Fruit fly (Drosophila melanogaster) whole organism, embryonic: ENCODE data around the gene Rab3-GAP.
A peak's percentile ranks its signal among the peaks of the same experiment; 100 is the strongest.

Source experiments
- CG1024 ChIP-seq: fragments of 200-800 bp; sonication (Bioruptor generic); IDR thresholded peaks from 2 replicates; pipeline ENCODE4 v1.3.6; 2022; ENCODE audit warnings: missing biosample characterization, missing genetic modification characterization
- CG10979 ChIP-seq: fragments of 200-800 bp; sonication (Bioruptor generic); optimal IDR thresholded peaks from 2 replicates; lab custom pipeline; 2018; ENCODE audit warnings: missing biosample characterization, mild to moderate bottlenecking, missing genetic modification characterization, moderate library complexity
- CG12104 ChIP-seq: fragments of 200-800 bp; sonication (Bioruptor generic); optimal IDR thresholded peaks from 3 replicates; lab custom pipeline; 2016; ENCODE audit warnings: missing biosample characterization, missing genetic modification characterization
- CG12219 ChIP-seq: fragments of 200-800 bp; sonication (Bioruptor generic); optimal IDR thresholded peaks from 3 replicates; lab custom pipeline; 2018; ENCODE audit warnings: missing biosample characterization, mild to moderate bottlenecking, missing genetic modification characterization
- CG12299 ChIP-seq: fragments of 200-800 bp; sonication (Bioruptor generic); optimal IDR thresholded peaks from 2 replicates; lab custom pipeline; 2018; ENCODE audit warnings: missing biosample characterization, mild to moderate bottlenecking, missing genetic modification characterization
- CG1233 ChIP-seq: fragments of 200-800 bp; sonication (Bioruptor generic); optimal IDR thresholded peaks from 4 replicates; lab custom pipeline; 2018; ENCODE audit warnings: missing biosample characterization, mild to moderate bottlenecking, missing genetic modification characterization
- CG14965 ChIP-seq: fragments of 200-800 bp; sonication (Bioruptor generic); optimal IDR thresholded peaks from 2 replicates; lab custom pipeline; 2016; ENCODE audit warnings: missing biosample characterization, missing genetic modification characterization, borderline replicate concordance
- CG17912 ChIP-seq: fragments of 200-800 bp; sonication (Bioruptor generic); optimal IDR thresholded peaks from 2 replicates; lab custom pipeline; 2018; ENCODE audit warnings: missing biosample characterization, mild to moderate bottlenecking, missing genetic modification characterization
- CG18476 ChIP-seq: fragments of 200-800 bp; sonication (Bioruptor generic); optimal IDR thresholded peaks from 2 replicates; lab custom pipeline; 2016; ENCODE audit warnings: missing biosample characterization, mild to moderate bottlenecking, missing genetic modification characterization
- CG2120 ChIP-seq: fragments of 200-800 bp; sonication (Bioruptor generic); optimal IDR thresholded peaks from 3 replicates; lab custom pipeline; 2016; ENCODE audit warnings: missing biosample characterization, missing genetic modification characterization
- CG2875 ChIP-seq: fragments of 200-800 bp; sonication (Bioruptor generic); optimal IDR thresholded peaks from 2 replicates; lab custom pipeline; 2017; ENCODE audit warnings: missing biosample characterization, mild to moderate bottlenecking, missing genetic modification characterization, missing genetic modification reagents
- CG30020 ChIP-seq: fragments of 200-800 bp; optimal IDR thresholded peaks from 2 replicates; lab custom pipeline; 2019; ENCODE audit warnings: missing biosample characterization, mild to moderate bottlenecking, missing genetic modification characterization, moderate library complexity
- CG33557 ChIP-seq: fragments of 200-800 bp; sonication (Bioruptor generic); optimal IDR thresholded peaks from 2 replicates; lab custom pipeline; 2019; ENCODE audit warnings: missing biosample characterization, mild to moderate bottlenecking, missing genetic modification characterization, moderate library complexity
- CG7987 ChIP-seq: fragments of 200-800 bp; sonication (Bioruptor generic); optimal IDR thresholded peaks from 2 replicates; lab custom pipeline; 2018; ENCODE audit warnings: missing biosample characterization, mild to moderate bottlenecking, missing genetic modification characterization, moderate library complexity
- CG8089 ChIP-seq: fragments of 200-800 bp; sonication (Bioruptor generic); optimal IDR thresholded peaks from 3 replicates; lab custom pipeline; 2016; ENCODE audit warnings: missing biosample characterization, missing genetic modification characterization
- CG8388 ChIP-seq: fragments of 200-800 bp; sonication (Bioruptor generic); optimal IDR thresholded peaks from 2 replicates; lab custom pipeline; 2019; ENCODE audit warnings: missing biosample characterization, mild to moderate bottlenecking, missing genetic modification characterization, moderate library complexity
- CG8765 ChIP-seq: fragments of 200-800 bp; sonication (Bioruptor generic); IDR thresholded peaks from 2 replicates; pipeline ENCODE4 v1.3.6; 2022; ENCODE audit warnings: missing biosample characterization, missing genetic modification characterization
- Dip2 ChIP-seq: fragments of 200-800 bp; sonication (Bioruptor generic); IDR thresholded peaks from 2 replicates; pipeline ENCODE4 v1.3.6; 2022; ENCODE audit warnings: missing biosample characterization, missing genetic modification characterization
- Drgx ChIP-seq: fragments of 200-800 bp; sonication (Bioruptor generic); IDR thresholded peaks from 2 replicates; pipeline ENCODE4 v1.3.6; 2022; ENCODE audit warnings: missing biosample characterization, missing genetic modification characterization
- Elba2 ChIP-seq: fragments of 200-800 bp; sonication (Bioruptor generic); optimal IDR thresholded peaks from 3 replicates; lab custom pipeline; 2016; ENCODE audit warnings: missing biosample characterization, missing genetic modification characterization
- Hsf ChIP-seq: fragments of 200-800 bp; sonication (Bioruptor generic); optimal IDR thresholded peaks from 3 replicates; lab custom pipeline; 2016; ENCODE audit warnings: missing biosample characterization, missing genetic modification characterization
- Lim3 ChIP-seq: fragments of 200-800 bp; sonication (Bioruptor generic); IDR thresholded peaks from 2 replicates; pipeline ENCODE4 v1.3.6; 2022; ENCODE audit warnings: missing biosample characterization, missing genetic modification characterization
- NK7.1 ChIP-seq: fragments of 200-800 bp; sonication (Bioruptor generic); optimal IDR thresholded peaks from 3 replicates; lab custom pipeline; 2016; ENCODE audit warnings: missing biosample characterization, missing genetic modification characterization
- Ssrp ChIP-seq: fragments of 200-800 bp; sonication (Bioruptor generic); optimal IDR thresholded peaks from 2 replicates; lab custom pipeline; 2018; ENCODE audit warnings: missing biosample characterization, mild to moderate bottlenecking, missing genetic modification characterization, moderate library complexity
- ap ChIP-seq: fragments of 200-800 bp; sonication (Bioruptor generic); IDR thresholded peaks from 2 replicates; pipeline ENCODE4 v1.3.6; 2022; ENCODE audit warnings: missing biosample characterization, missing genetic modification characterization
- ara ChIP-seq: fragments of 200-800 bp; sonication (Bioruptor generic); IDR thresholded peaks from 2 replicates; pipeline ENCODE4 v1.3.6; 2022; ENCODE audit warnings: missing biosample characterization, missing genetic modification characterization
- chif ChIP-seq, 2 experiments: fragments of 200-800 bp; sonication (Bioruptor generic); optimal IDR thresholded peaks; 3 replicates each; lab custom pipeline; 2016; ENCODE audit warnings: missing biosample characterization in 2 of 2, missing genetic modification characterization in 2 of 2
- dpn ChIP-seq, 2 experiments: fragments of 200-800 bp; sonication (Bioruptor generic); optimal IDR thresholded peaks; 3 replicates each; lab custom pipeline; 2016; ENCODE audit warnings: missing biosample characterization in 2 of 2, missing genetic modification characterization in 2 of 2
- fd3F ChIP-seq: fragments of 200-800 bp; sonication (Bioruptor generic); optimal IDR thresholded peaks from 2 replicates; lab custom pipeline; 2018; ENCODE audit warnings: missing biosample characterization, mild to moderate bottlenecking, missing genetic modification characterization, moderate library complexity
- gsb-n ChIP-seq: fragments of 200-800 bp; sonication (Bioruptor generic); optimal IDR thresholded peaks from 3 replicates; lab custom pipeline; 2018; ENCODE audit warnings: missing biosample characterization, mild to moderate bottlenecking, missing genetic modification characterization
- hbn ChIP-seq: fragments of 200-800 bp; sonication (Bioruptor generic); IDR thresholded peaks from 2 replicates; pipeline ENCODE4 v1.3.6; 2022; ENCODE audit warnings: missing biosample characterization, missing genetic modification characterization; ENCODE audit not compliant: partially characterized antibody
- ind ChIP-seq: fragments of 200-800 bp; sonication (Bioruptor generic); optimal IDR thresholded peaks from 3 replicates; lab custom pipeline; 2016; ENCODE audit warnings: missing biosample characterization, missing genetic modification characterization
- inv ChIP-seq: fragments of 200-800 bp; sonication (Bioruptor generic); IDR thresholded peaks from 2 replicates; pipeline ENCODE4 v1.3.6; 2022; ENCODE audit warnings: missing biosample characterization, missing genetic modification characterization; ENCODE audit not compliant: partially characterized antibody
- ken ChIP-seq: fragments of 200-800 bp; sonication (Bioruptor generic); IDR thresholded peaks from 3 replicates; pipeline ENCODE4 v1.3.6; 2022; ENCODE audit warnings: missing biosample characterization, missing genetic modification characterization
- lbe ChIP-seq: fragments of 200-800 bp; sonication (Bioruptor generic); optimal IDR thresholded peaks from 2 replicates; lab custom pipeline; 2016; ENCODE audit warnings: missing biosample characterization, mild to moderate bottlenecking, missing genetic modification characterization
- nom ChIP-seq: fragments of 200-800 bp; sonication (Bioruptor generic); optimal IDR thresholded peaks from 2 replicates; lab custom pipeline; 2017; ENCODE audit warnings: missing biosample characterization, missing genetic modification characterization, mild to moderate bottlenecking, moderate library complexity, missing genetic modification reagents
- pb ChIP-seq: fragments of 200-800 bp; sonication (Bioruptor generic); optimal IDR thresholded peaks from 3 replicates; lab custom pipeline; 2016; ENCODE audit warnings: missing biosample characterization, missing genetic modification characterization
- pfk ChIP-seq: fragments of 200-800 bp; sonication (Bioruptor generic); optimal IDR thresholded peaks from 2 replicates; lab custom pipeline; 2018; ENCODE audit warnings: missing biosample characterization, mild to moderate bottlenecking, missing genetic modification characterization, moderate library complexity
- pzg ChIP-seq: fragments of 200-800 bp; sonication (Bioruptor generic); optimal IDR thresholded peaks from 3 replicates; lab custom pipeline; 2018; ENCODE audit warnings: missing biosample characterization, mild to moderate bottlenecking, missing genetic modification characterization, moderate library complexity
- salm ChIP-seq: fragments of 200-800 bp; sonication (Bioruptor generic); optimal IDR thresholded peaks from 2 replicates; lab custom pipeline; 2018; ENCODE audit warnings: missing biosample characterization, mild to moderate bottlenecking, missing genetic modification characterization
- sc ChIP-seq, 3 experiments: fragments of >200 bp in 2 of 3; fragments of 200-800 bp in 1 of 3; sonication (Bioruptor generic) in 1 of 3; optimal IDR thresholded peaks; 2 replicates in 2 of 3; 3 replicates in 1 of 3; lab custom pipeline; 2017; ENCODE audit warnings: mild to moderate bottlenecking in 1 of 3, missing biosample characterization in 1 of 3, missing genetic modification characterization in 1 of 3, missing genetic modification reagents in 1 of 3
- slou ChIP-seq: fragments of 200-800 bp; sonication (Bioruptor generic); optimal IDR thresholded peaks from 3 replicates; lab custom pipeline; 2016; ENCODE audit warnings: missing biosample characterization, missing genetic modification characterization
- tap ChIP-seq: fragments of 200-800 bp; optimal IDR thresholded peaks from 3 replicates; lab custom pipeline; 2019; ENCODE audit warnings: missing biosample characterization, mild to moderate bottlenecking, missing genetic modification characterization, moderate library complexity
- zf30C ChIP-seq: fragments of 200-800 bp; sonication (Bioruptor generic); optimal IDR thresholded peaks from 3 replicates; lab custom pipeline; 2018; ENCODE audit warnings: missing biosample characterization, mild to moderate bottlenecking, missing genetic modification characterization
- zfh2 ChIP-seq: fragments of 200-800 bp; sonication (Bioruptor generic); optimal IDR thresholded peaks from 2 replicates; lab custom pipeline; 2016; ENCODE audit warnings: missing biosample characterization, missing genetic modification characterization

Gene Rab3-GAP

DNA sequence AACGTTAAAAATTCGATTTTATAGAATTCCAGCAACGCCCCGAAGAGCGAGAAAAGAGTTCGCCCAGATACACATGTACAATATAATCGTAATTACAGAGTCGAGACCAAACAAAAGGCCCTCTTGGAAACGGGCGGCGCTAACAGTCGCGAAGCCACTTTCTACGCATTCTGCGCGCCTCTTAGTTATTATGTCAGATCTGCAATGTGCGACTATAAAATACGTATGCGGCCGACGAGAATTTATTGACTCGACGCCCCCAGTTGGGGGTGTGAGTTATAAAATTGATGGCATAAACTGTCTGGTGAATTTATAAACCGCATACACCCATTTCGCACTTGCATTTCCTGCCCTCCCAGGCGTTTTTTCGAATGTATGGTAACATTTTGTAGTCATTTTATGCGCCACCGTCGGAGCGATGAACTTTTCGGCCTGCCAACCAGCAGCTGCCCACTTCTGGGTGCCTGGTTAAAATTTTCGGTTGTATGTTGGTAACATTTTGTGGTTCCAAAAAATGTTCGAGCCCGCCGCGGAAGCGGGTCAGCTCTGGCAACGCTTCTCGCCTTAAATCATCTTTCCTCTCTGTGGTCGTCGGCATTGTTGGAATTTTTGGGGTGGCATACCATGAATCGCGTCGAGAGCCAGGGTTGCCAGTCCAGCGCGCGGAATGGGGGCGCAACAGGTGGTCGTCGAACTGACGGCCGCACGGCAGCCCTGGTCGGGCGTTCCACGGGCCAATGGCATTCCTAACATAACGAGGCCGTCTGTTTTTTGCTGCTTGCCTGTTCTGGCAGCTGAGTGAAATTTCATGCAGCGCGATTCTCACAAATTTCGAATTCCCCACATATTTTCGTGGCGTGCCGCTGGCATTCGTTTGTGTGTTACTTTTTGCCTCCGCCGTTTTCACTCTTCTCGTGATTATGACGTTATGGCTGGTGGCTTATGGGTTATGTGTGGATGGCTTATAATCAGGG, 51.0 kb downstream of the Rab3-GAP start (continued):
- peak; percentile 58 for TF ChIP-seq CG1233 (GFP tag; lab: Kevin White, UChicago)
- no peak for TF ChIP-seq zf30C (GFP tag; lab: Kevin White, UChicago)
- peak; percentile 84 for TF ChIP-seq ind (GFP tag; lab: Kevin White, UChicago)
- peak; percentile 32 for TF ChIP-seq fd3F
- peak; percentile 29 for TF ChIP-seq CG8388 (GFP tag; lab: Kevin White, UChicago)
- TF ChIP-seq hbn (GFP tag; lab: Robert Waterston, UW) = no peak
- peak; percentile 56 for TF ChIP-seq CG8089 (GFP tag; lab: Kevin White, UChicago)
- peak; percentile 6 for TF ChIP-seq CG17912
- no peak for TF ChIP-seq CG12104 (GFP tag; lab: Kevin White, UChicago)
- peak; percentile 78 for TF ChIP-seq pb (GFP tag; lab: Kevin White, UChicago)

DNA sequence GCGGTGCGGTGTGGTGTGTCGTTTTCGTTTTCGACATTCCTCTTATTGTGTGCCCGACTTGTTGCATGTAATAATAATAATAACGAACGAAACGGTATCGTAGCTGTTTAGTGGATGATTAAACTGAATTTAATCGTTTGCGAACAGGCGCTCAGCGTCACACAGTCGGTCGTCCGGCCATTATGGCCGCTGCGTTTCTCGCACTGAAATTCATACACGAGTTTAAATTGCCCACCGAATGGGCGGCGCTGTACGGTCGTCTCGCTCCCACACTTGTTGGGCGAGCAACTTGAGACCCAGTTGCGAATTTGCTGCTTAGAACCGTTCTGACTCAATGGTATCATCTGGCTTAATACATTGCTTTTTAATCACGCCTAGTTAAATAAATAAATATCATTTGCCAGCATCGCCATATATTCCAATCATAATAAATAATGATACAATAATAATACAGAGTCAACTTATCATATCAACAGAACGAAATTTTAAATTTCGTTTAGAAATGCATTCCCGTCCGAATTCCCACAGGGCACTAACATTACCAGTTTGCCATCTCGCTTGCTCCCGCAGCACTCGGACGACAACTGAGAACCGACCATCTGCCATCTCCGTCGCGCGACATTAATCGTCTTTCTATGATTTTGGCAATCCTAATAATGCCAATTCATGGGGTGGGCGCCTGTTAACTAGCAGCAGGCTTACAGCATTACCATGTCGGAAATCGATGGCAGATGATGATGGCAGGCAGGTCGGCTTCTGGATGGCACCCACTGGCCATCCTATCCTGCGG, 51.9 kb downstream of the Rab3-GAP start:
- no peak for TF ChIP-seq Lim3 (GFP tag; lab: Robert Waterston, UW)
- peak; percentile 74 for TF ChIP-seq CG30020 (tag; lab: Kevin White, UChicago)
- TF ChIP-seq nom (GFP tag; lab: Kevin White, UChicago) = peak; percentile 93
- TF ChIP-seq CG12299 (tag; lab: Kevin White, UChicago) = peak; percentile 91
- no peak for TF ChIP-seq sc (optimal IDR thresholded peaks at IDR 0.05; lab: Kevin White, UChicago)
- peak; percentile 75 for TF ChIP-seq sc (GFP tag; optimal IDR thresholded peaks at IDR 0.05; lab: Kevin White, UChicago)
- peak; percentile 63 for TF ChIP-seq lbe
- peak; percentile 93 for TF ChIP-seq CG2120 (GFP tag; lab: Kevin White, UChicago)
- TF ChIP-seq Ssrp = peak; percentile 90
- peak; percentile 82 to 91 for TF ChIP-seq dpn (GFP tag; optimal IDR thresholded peaks at IDR 0.05; lab: Kevin White, UChicago)
- TF ChIP-seq CG18476 (GFP tag; lab: Kevin White, UChicago) = peak; percentile 87
- TF ChIP-seq gsb-n (tag; lab: Kevin White, UChicago) = peak; percentile 68
- peak; percentile 30 for TF ChIP-seq CG7987 (GFP tag; lab: Kevin White, UChicago)
- TF ChIP-seq CG8765 (GFP tag; lab: Robert Waterston, UW) = no peak
- TF ChIP-seq chif (GFP tag; optimal IDR thresholded peaks at IDR 0.05; lab: Kevin White, UChicago) = peak; percentile 76 to 78
- no peak for TF ChIP-seq ara (GFP tag; lab: Robert Waterston, UW)
- TF ChIP-seq CG10979 (tag; lab: Kevin White, UChicago) = peak; percentile 92
- TF ChIP-seq ken (GFP tag; lab: Robert Waterston, UW) = no peak
- peak; percentile 73 for TF ChIP-seq salm (tag; lab: Kevin White, UChicago)
- TF ChIP-seq CG2875 = peak; percentile 67
- no peak for TF ChIP-seq pfk (GFP tag; lab: Kevin White, UChicago)
- TF ChIP-seq CG12219 (GFP tag; lab: Kevin White, UChicago) = peak; percentile 91
- no peak for TF ChIP-seq inv (GFP tag; lab: Robert Waterston, UW)
- TF ChIP-seq Hsf = peak; percentile 86
- TF ChIP-seq zfh2 (GFP tag; lab: Kevin White, UChicago) = peak; percentile 81
- TF ChIP-seq pzg = peak; percentile 6
- peak; percentile 91 for TF ChIP-seq CG33557 (GFP tag; lab: Kevin White, UChicago)
- no peak for TF ChIP-seq Drgx (GFP tag; lab: Robert Waterston, UW)
- TF ChIP-seq Dip2 = no peak
- no peak for TF ChIP-seq CG1024 (GFP tag; lab: Robert Waterston, UW)
- TF ChIP-seq ap (GFP tag; lab: Robert Waterston, UW) = no peak
- peak; percentile 85 for TF ChIP-seq slou (GFP tag; lab: Kevin White, UChicago)
- TF ChIP-seq NK7.1 (GFP tag; lab: Kevin White, UChicago) = peak; percentile 31
- no peak for TF ChIP-seq CG14965 (GFP tag; lab: Kevin White, UChicago)
- TF ChIP-seq tap (tag; lab: Kevin White, UChicago) = peak; percentile 83
- no peak for TF ChIP-seq Elba2 (GFP tag; lab: Kevin White, UChicago)
